Fruit fly (Drosophila melanogaster) whole organism, larva: ENCODE results near the gene vvl.

Experiments used
- noc ChIP-seq: fragments of 200-800 bp; sonication (Bioruptor generic); optimal IDR thresholded peaks from 3 replicates; lab custom pipeline; 2019; ENCODE audit warnings: missing biosample characterization, mild to moderate bottlenecking, missing genetic modification characterization, moderate library complexity

Gene vvl

dm6 chr3L:6816230-6816629 lies 26.3 kb downstream of the vvl start:
- peak; percentile 49 for TF ChIP-seq noc (tag; lab: Kevin White, UChicago)

dm6 chr3L:6816872-6817271 lies 26.9 kb downstream of the vvl start:
- no peak for TF ChIP-seq noc (tag; lab: Kevin White, UChicago)

DNA sequence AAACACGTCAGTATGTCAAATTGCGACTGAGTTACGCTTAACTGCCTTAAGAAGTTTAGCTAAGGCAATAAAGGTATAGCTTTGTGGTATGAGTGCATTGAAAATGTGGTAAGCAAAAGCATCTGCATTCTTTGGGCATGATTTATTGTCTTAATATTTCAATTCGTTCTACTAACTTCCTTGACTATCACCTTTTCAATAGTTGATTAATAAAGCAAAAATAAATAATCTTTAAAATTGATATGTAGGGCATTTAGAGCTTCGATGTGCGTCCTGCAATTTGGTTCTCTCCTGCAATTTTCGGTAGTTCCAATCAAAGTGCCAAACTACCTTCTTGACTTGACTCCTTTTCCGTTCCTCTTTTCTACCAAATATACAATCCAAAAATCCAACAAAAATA lies 28.0 kb downstream of the vvl start:
- TF ChIP-seq noc (tag; lab: Kevin White, UChicago) = no peak

dm6 chr3L:6820767-6821587 lies 31.0 kb downstream of the vvl start:
- TF ChIP-seq noc (tag; lab: Kevin White, UChicago) = no peak

DNA sequence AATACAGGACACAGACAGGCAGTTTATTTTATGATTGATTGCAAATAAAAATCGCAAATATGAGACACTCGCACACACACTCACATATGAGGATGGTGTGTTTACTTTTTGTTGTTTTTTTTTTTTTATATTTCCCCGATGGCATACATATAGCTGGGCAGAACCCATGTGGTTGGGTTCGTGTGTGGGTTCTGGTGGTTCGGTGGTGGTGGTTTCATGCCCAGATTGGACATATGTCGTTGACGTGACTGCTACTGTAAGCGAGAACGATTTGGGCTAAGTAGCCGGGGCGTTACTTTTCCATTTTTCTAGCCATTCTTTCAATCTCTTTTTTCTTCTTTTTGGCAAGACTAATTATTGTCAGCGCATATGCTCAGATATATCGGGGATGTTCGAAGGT lies 32.8 kb downstream of the vvl start:
- no peak for TF ChIP-seq noc (tag; lab: Kevin White, UChicago)

dm6 chr3L:6823785-6824473 lies 34.0 kb downstream of the vvl start:
- peak; percentile 47 for TF ChIP-seq noc (tag; lab: Kevin White, UChicago)

dm6 chr3L:6825807-6826206 lies 35.8 kb downstream of the vvl start:
- no peak for TF ChIP-seq noc (tag; lab: Kevin White, UChicago)

DNA sequence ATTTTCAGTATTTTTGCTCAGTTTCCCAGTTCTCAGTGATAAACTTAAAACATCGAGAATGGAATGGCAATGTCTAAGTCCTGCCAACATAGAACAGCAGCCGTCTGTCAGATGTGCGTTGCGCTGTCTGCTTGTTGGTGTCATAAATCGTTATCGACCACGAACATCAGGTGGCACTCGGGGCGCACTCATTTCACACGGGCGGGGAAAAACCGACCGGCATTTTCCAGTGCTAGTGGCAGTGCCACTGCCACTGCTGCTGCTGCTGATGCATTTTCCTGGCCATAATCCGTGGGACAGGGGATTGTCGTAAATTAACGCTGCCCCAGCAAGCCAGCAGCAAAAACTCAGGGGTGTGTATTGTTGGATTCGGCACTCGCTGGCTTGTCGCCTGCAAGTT lies 37.7 kb downstream of the vvl start:
- TF ChIP-seq noc (tag; lab: Kevin White, UChicago) = no peak

dm6 chr3L:6828742-6829141 lies 38.8 kb downstream of the vvl start:
- TF ChIP-seq noc (tag; lab: Kevin White, UChicago) = no peak

- TF ChIP-seq noc (tag; lab: Kevin White, UChicago) = no peak
Measured at dm6 chr3L:6830037-6830771, 40.2 kb downstream of the vvl start.

DNA sequence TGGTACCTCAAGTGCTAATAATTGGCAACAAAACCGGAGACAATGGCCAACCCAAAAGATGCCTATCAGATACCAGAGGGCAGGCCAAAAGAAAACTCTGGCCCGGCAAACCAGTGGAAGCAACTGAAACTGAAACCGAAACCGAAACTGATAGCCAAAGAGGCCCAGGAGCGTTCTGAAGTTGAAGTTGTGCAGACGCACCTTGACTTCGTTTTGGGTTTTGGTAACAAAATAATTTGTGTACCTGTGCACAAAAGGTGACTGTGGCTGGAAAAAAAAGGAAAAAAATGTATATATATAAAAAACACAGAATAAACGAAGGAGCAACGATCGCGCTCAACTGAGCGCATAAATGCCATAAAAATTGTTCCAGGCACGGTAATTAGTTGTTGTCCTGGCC lies 41.7 kb downstream of the vvl start:
- TF ChIP-seq noc (tag; lab: Kevin White, UChicago) = no peak

dm6 chr3L:6834281-6835224 lies 44.6 kb downstream of the vvl start:
- no peak for TF ChIP-seq noc (tag; lab: Kevin White, UChicago)

DNA sequence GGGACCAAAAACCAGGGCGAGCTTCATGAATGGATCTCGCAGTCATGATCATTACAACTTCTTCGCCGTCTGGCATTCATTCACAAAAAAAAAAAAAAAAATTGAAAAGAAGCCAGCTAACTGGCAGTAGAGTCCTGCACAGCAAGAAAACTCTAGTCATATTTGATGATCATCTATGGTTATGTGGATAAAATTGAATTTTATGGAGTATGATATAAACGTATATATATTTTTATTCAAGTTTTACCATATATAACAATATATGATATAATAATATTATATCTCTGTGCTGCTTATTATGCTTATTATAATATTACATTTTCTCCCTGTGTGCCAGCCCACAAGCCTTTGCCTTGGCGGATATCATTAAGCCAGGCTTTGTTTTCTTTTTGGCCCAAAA lies 48.5 kb downstream of the vvl start:
- no peak for TF ChIP-seq noc (tag; lab: Kevin White, UChicago)

- no peak for TF ChIP-seq noc (tag; lab: Kevin White, UChicago)
Measured at dm6 chr3L:6839897-6840296, 49.9 kb downstream of the vvl start.

dm6 chr3L:6843610-6844129 lies 53.7 kb downstream of the vvl start:
- TF ChIP-seq noc (tag; lab: Kevin White, UChicago) = no peak
